Worm (Caenorhabditis elegans) whole organism, mixed stage, embryonic: Measurements from ENCODE around the gene F14H3.4.

Experiments used
- nhr-237 ChIP-seq: fragments of 150-350 bp; optimal IDR thresholded peaks from 2 replicates; lab custom pipeline; 2014; ENCODE audit warnings: missing biosample characterization, missing genetic modification characterization
- pha-4 ChIP-seq: fragments of 150-350 bp; optimal IDR thresholded peaks from 2 replicates; lab custom pipeline; 2018; ENCODE audit warnings: missing biosample characterization, missing genetic modification reagents, missing genetic modification characterization

- TF ChIP-seq pha-4 (tag; lab: Kevin White, UChicago) (no peak), nhr-237 (tag; lab: Kevin White, UChicago) (no peak)
These were observed 9.0 kb downstream of the F14H3.4 start, which contains the start of gene T10C6.15 for ce11 chrV:16045837-16046236.
